Fruit fly (Drosophila melanogaster) whole organism, embryonic: ENCODE results near the gene CG10132.

ENCODE experiments used
- ATbp ChIP-seq: fragments of 200-800 bp; sonication (Bioruptor generic); optimal IDR thresholded peaks from 2 replicates; lab custom pipeline; 2017; ENCODE audit warnings: missing biosample characterization, mild to moderate bottlenecking, missing genetic modification characterization, missing genetic modification reagents
- Adf1 ChIP-seq: fragments of 200-800 bp; sonication (Bioruptor generic); IDR thresholded peaks from 2 replicates; pipeline ENCODE4 v1.3.6; 2022; ENCODE audit warnings: missing biosample characterization, missing genetic modification characterization
- BtbVII ChIP-seq: fragments of 200-800 bp; sonication (Bioruptor generic); optimal IDR thresholded peaks from 3 replicates; lab custom pipeline; 2017; ENCODE audit warnings: missing biosample characterization, mild to moderate bottlenecking, missing genetic modification characterization
- CG10267 ChIP-seq: fragments of 200-800 bp; sonication (Bioruptor generic); optimal IDR thresholded peaks from 2 replicates; lab custom pipeline; 2018; ENCODE audit warnings: missing biosample characterization, mild to moderate bottlenecking, missing genetic modification characterization, moderate library complexity
- CG10543 ChIP-seq: fragments of 200-800 bp; sonication (Bioruptor generic); optimal IDR thresholded peaks from 3 replicates; lab custom pipeline; 2017; ENCODE audit warnings: missing biosample characterization, mild to moderate bottlenecking, missing genetic modification characterization, moderate library complexity
- CG10979 ChIP-seq: fragments of 200-800 bp; sonication (Bioruptor generic); optimal IDR thresholded peaks from 2 replicates; lab custom pipeline; 2018; ENCODE audit warnings: missing biosample characterization, mild to moderate bottlenecking, missing genetic modification characterization, moderate library complexity
- CG11247 ChIP-seq: fragments of 200-800 bp; sonication (Bioruptor generic); IDR thresholded peaks from 2 replicates; pipeline ENCODE4 v1.3.6; 2022; ENCODE audit warnings: missing biosample characterization, missing genetic modification characterization
- CG12744 ChIP-seq: fragments of 200-800 bp; sonication (Bioruptor generic); optimal IDR thresholded peaks from 2 replicates; lab custom pipeline; 2016; ENCODE audit warnings: missing biosample characterization, missing genetic modification characterization
- CG1603 ChIP-seq: fragments of 200-800 bp; sonication (Bioruptor generic); optimal IDR thresholded peaks from 2 replicates; lab custom pipeline; 2019; ENCODE audit warnings: missing biosample characterization, mild to moderate bottlenecking, missing genetic modification characterization, moderate library complexity
- CG1647 ChIP-seq: fragments of 200-800 bp; sonication (Bioruptor generic); optimal IDR thresholded peaks from 3 replicates; lab custom pipeline; 2016; ENCODE audit warnings: missing biosample characterization, missing genetic modification characterization
- CG16815 ChIP-seq: fragments of 200-800 bp; sonication (Bioruptor generic); optimal IDR thresholded peaks from 3 replicates; lab custom pipeline; 2017; ENCODE audit warnings: missing biosample characterization, mild to moderate bottlenecking, missing genetic modification characterization
- CG2875 ChIP-seq: fragments of 200-800 bp; sonication (Bioruptor generic); optimal IDR thresholded peaks from 2 replicates; lab custom pipeline; 2017; ENCODE audit warnings: missing biosample characterization, mild to moderate bottlenecking, missing genetic modification characterization, missing genetic modification reagents
- CG3065 ChIP-seq: fragments of 200-800 bp; sonication (Bioruptor generic); optimal IDR thresholded peaks from 2 replicates; lab custom pipeline; 2016; ENCODE audit warnings: missing biosample characterization, missing genetic modification characterization
- CG31224 ChIP-seq: fragments of 200-800 bp; sonication (Bioruptor generic); IDR thresholded peaks from 2 replicates; pipeline ENCODE4 v1.3.6; 2022; ENCODE audit warnings: missing biosample characterization, missing genetic modification characterization
- CG3163 ChIP-seq: fragments of 200-800 bp; sonication (Bioruptor generic); optimal IDR thresholded peaks from 3 replicates; lab custom pipeline; 2016; ENCODE audit warnings: missing biosample characterization, missing genetic modification characterization
- CG3281 ChIP-seq: fragments of 200-800 bp; sonication (Bioruptor generic); optimal IDR thresholded peaks from 3 replicates; lab custom pipeline; 2017; ENCODE audit warnings: missing biosample characterization, mild to moderate bottlenecking, missing genetic modification characterization
- CG4282 ChIP-seq: fragments of 200-800 bp; sonication (Bioruptor generic); optimal IDR thresholded peaks from 2 replicates; lab custom pipeline; 2016; ENCODE audit warnings: missing biosample characterization, missing genetic modification characterization
- CG6813 ChIP-seq: fragments of 200-800 bp; sonication (Bioruptor generic); optimal IDR thresholded peaks from 2 replicates; lab custom pipeline; 2017; ENCODE audit warnings: missing biosample characterization, missing genetic modification characterization, mild to moderate bottlenecking, moderate library complexity, missing genetic modification reagents
- CG6854 ChIP-seq: fragments of 200-800 bp; sonication (Bioruptor generic); optimal IDR thresholded peaks from 3 replicates; lab custom pipeline; 2017; ENCODE audit warnings: missing biosample characterization, mild to moderate bottlenecking, missing genetic modification characterization
- CG8089 ChIP-seq: fragments of 200-800 bp; sonication (Bioruptor generic); optimal IDR thresholded peaks from 3 replicates; lab custom pipeline; 2016; ENCODE audit warnings: missing biosample characterization, missing genetic modification characterization
- CG8359 ChIP-seq: fragments of 200-800 bp; sonication (Bioruptor generic); optimal IDR thresholded peaks from 2 replicates; lab custom pipeline; 2017; ENCODE audit warnings: missing biosample characterization, mild to moderate bottlenecking, missing genetic modification characterization, borderline replicate concordance
- CG8944 ChIP-seq: fragments of 200-800 bp; sonication (Bioruptor generic); optimal IDR thresholded peaks from 3 replicates; lab custom pipeline; 2016; ENCODE audit warnings: missing biosample characterization, missing genetic modification characterization
- CkIIα-i1 ChIP-seq: fragments of 200-800 bp; sonication (Bioruptor generic); IDR thresholded peaks from 2 replicates; pipeline ENCODE4 v1.3.6; 2022; ENCODE audit warnings: missing biosample characterization, missing genetic modification characterization
- CrebB ChIP-seq: fragments of 200-800 bp; sonication (Bioruptor generic); optimal IDR thresholded peaks from 3 replicates; lab custom pipeline; 2018; ENCODE audit warnings: missing biosample characterization, mild to moderate bottlenecking, missing genetic modification characterization
- Dad ChIP-seq: fragments of 200-800 bp; sonication (Bioruptor generic); optimal IDR thresholded peaks from 3 replicates; lab custom pipeline; 2016; ENCODE audit warnings: missing biosample characterization, missing genetic modification characterization
- Dip3 ChIP-seq: fragments of 200-800 bp; sonication (Bioruptor generic); optimal IDR thresholded peaks from 3 replicates; lab custom pipeline; 2016; ENCODE audit warnings: missing biosample characterization, missing genetic modification characterization
- Doc3 ChIP-seq: fragments of 200-800 bp; sonication (Bioruptor generic); IDR thresholded peaks from 3 replicates; pipeline ENCODE4 v1.3.6; 2022; ENCODE audit warnings: missing biosample characterization, missing genetic modification characterization; ENCODE audit not compliant: partially characterized antibody
- Drgx ChIP-seq: fragments of 200-800 bp; sonication (Bioruptor generic); IDR thresholded peaks from 2 replicates; pipeline ENCODE4 v1.3.6; 2022; ENCODE audit warnings: missing biosample characterization, missing genetic modification characterization
- E2f2 ChIP-seq: fragments of 200-800 bp; sonication (Bioruptor generic); IDR thresholded peaks from 2 replicates; pipeline ENCODE4 v1.3.6; 2022; ENCODE audit warnings: missing biosample characterization, missing genetic modification characterization
- Fer1 ChIP-seq: fragments of 200-800 bp; sonication (Bioruptor generic); optimal IDR thresholded peaks from 2 replicates; lab custom pipeline; 2017; ENCODE audit warnings: missing biosample characterization, mild to moderate bottlenecking, missing genetic modification characterization
- GATAe ChIP-seq: fragments of 200-800 bp; sonication (Bioruptor generic); conservative IDR thresholded peaks from 2 replicates; pipeline ENCODE4 v1.3.6; 2022; ENCODE audit warnings: missing biosample characterization, missing genetic modification characterization
- HmgD ChIP-seq: fragments of 200-800 bp; sonication (Bioruptor generic); optimal IDR thresholded peaks from 3 replicates; lab custom pipeline; 2016; ENCODE audit warnings: missing biosample characterization, missing genetic modification characterization
- Lhr ChIP-seq: fragments of 200-800 bp; sonication (Bioruptor generic); optimal IDR thresholded peaks from 3 replicates; lab custom pipeline; 2017; ENCODE audit warnings: mild to moderate bottlenecking, missing biosample characterization, missing genetic modification reagents, missing genetic modification characterization
- NC2α ChIP-seq: fragments of 200-800 bp; sonication (Bioruptor generic); optimal IDR thresholded peaks from 2 replicates; lab custom pipeline; 2016; ENCODE audit warnings: missing biosample characterization, missing genetic modification characterization
- Ptx1 ChIP-seq: fragments of 200-800 bp; sonication (Bioruptor generic); IDR thresholded peaks from 2 replicates; pipeline ENCODE4 v1.3.6; 2022; ENCODE audit warnings: missing biosample characterization, missing genetic modification characterization
- Rfx ChIP-seq: fragments of 200-800 bp; sonication (Bioruptor generic); IDR thresholded peaks from 2 replicates; pipeline ENCODE4 v1.3.6; 2022; ENCODE audit warnings: missing biosample characterization, missing genetic modification characterization
- az2 ChIP-seq: fragments of 200-800 bp; sonication (Bioruptor generic); optimal IDR thresholded peaks from 3 replicates; lab custom pipeline; 2016; ENCODE audit warnings: missing biosample characterization, missing genetic modification characterization
- caup ChIP-seq: fragments of 200-800 bp; sonication (Bioruptor generic); optimal IDR thresholded peaks from 3 replicates; lab custom pipeline; 2017; ENCODE audit warnings: missing biosample characterization, mild to moderate bottlenecking, missing genetic modification characterization, moderate library complexity; ENCODE audit not compliant: severe bottlenecking
- cg ChIP-seq: fragments of 200-800 bp; sonication (Bioruptor generic); optimal IDR thresholded peaks from 3 replicates; lab custom pipeline; 2019; ENCODE audit warnings: missing biosample characterization, mild to moderate bottlenecking, missing genetic modification characterization, moderate library complexity
- dati ChIP-seq: fragments of 200-800 bp; sonication (Bioruptor generic); IDR thresholded peaks from 2 replicates; pipeline ENCODE4 v1.3.6; 2022; ENCODE audit warnings: missing biosample characterization, missing genetic modification characterization
- dm ChIP-seq: fragments of 200-800 bp; sonication (Bioruptor generic); optimal IDR thresholded peaks from 3 replicates; lab custom pipeline; 2016; ENCODE audit warnings: missing biosample characterization, missing genetic modification characterization
- ems ChIP-seq: fragments of 200-800 bp; sonication (Bioruptor generic); optimal IDR thresholded peaks from 3 replicates; lab custom pipeline; 2016; ENCODE audit warnings: missing biosample characterization, missing genetic modification characterization
- esg ChIP-seq: fragments of 200-800 bp; sonication (Bioruptor generic); conservative IDR thresholded peaks from 2 replicates; pipeline ENCODE4 v1.3.6; 2022; ENCODE audit warnings: missing biosample characterization, missing genetic modification characterization
- fd102C ChIP-seq: fragments of 200-800 bp; sonication (Bioruptor generic); optimal IDR thresholded peaks from 2 replicates; lab custom pipeline; 2018; ENCODE audit warnings: missing biosample characterization, mild to moderate bottlenecking, missing genetic modification characterization, moderate library complexity
- gce ChIP-seq: fragments of 200-800 bp; sonication (Bioruptor generic); IDR thresholded peaks from 3 replicates; pipeline ENCODE4 v1.3.6; 2022; ENCODE audit warnings: missing biosample characterization, missing genetic modification characterization
- nerfin-1 ChIP-seq: fragments of 200-800 bp; sonication (Bioruptor generic); optimal IDR thresholded peaks from 3 replicates; lab custom pipeline; 2019; ENCODE audit warnings: missing biosample characterization, mild to moderate bottlenecking, missing genetic modification characterization, moderate library complexity
- pita ChIP-seq: fragments of 200-800 bp; sonication (Bioruptor generic); optimal IDR thresholded peaks from 2 replicates; lab custom pipeline; 2017; ENCODE audit warnings: missing biosample characterization, mild to moderate bottlenecking, missing genetic modification characterization
- run ChIP-seq: fragments of 200-800 bp; sonication (Bioruptor generic); optimal IDR thresholded peaks from 3 replicates; lab custom pipeline; 2018; ENCODE audit warnings: missing biosample characterization, mild to moderate bottlenecking, missing genetic modification characterization
- sc ChIP-seq, 3 experiments: fragments of >200 bp in 2 of 3; fragments of 200-800 bp in 1 of 3; sonication (Bioruptor generic) in 1 of 3; optimal IDR thresholded peaks; 2 replicates in 2 of 3; 3 replicates in 1 of 3; lab custom pipeline; 2017; ENCODE audit warnings: mild to moderate bottlenecking in 1 of 3, missing biosample characterization in 1 of 3, missing genetic modification characterization in 1 of 3, missing genetic modification reagents in 1 of 3
- sob ChIP-seq: fragments of 200-800 bp; sonication (Bioruptor generic); IDR thresholded peaks from 2 replicates; pipeline ENCODE4 v1.3.6; 2022; ENCODE audit warnings: missing biosample characterization, missing genetic modification characterization
- zfh2 ChIP-seq: fragments of 200-800 bp; sonication (Bioruptor generic); optimal IDR thresholded peaks from 2 replicates; lab custom pipeline; 2016; ENCODE audit warnings: missing biosample characterization, missing genetic modification characterization

The CG10132 gene

DNA sequence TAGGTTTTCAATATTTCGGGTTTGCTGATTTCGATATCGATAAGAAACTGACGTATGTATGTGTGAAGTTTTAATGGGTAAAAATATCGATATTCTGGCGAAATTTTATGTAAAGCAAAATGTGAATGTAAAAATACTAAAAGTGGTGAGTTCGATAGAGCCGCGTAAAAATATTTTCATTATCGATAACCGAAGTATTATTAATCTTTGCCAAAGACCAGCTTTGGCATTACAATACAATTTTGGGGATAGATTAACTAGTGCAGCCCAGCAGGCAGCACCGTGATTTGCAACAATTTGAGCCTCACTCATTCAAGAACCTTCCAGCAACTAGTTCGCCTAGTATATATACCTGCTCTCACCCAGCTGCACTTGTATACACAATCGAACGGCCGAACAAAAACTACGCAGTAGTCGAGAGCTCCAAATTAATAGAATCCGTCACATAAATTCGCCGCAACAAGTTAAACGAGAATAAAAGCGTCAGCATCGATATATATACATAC lies 23.7 kb downstream of the CG10132 start (continued):
- TF ChIP-seq CG1603 (tag; lab: Kevin White, UChicago) (peak; percentile 69), BtbVII (peak; percentile 18), zfh2 (GFP tag; lab: Kevin White, UChicago) (no peak), CrebB (tag; lab: Kevin White, UChicago) (no peak), CG3065 (GFP tag; lab: Kevin White, UChicago) (no peak), Lhr (GFP tag; lab: Kevin White, UChicago) (no peak), Adf1 (GFP tag; lab: Robert Waterston, UW) (no peak), CG16815 (no peak), CG8089 (no peak), CG31224 (GFP tag; lab: Robert Waterston, UW) (no peak), CG3281 (GFP tag; lab: Kevin White, UChicago) (no peak), NC2α (no peak), E2f2 (GFP tag; lab: Robert Waterston, UW) (peak; percentile 67), CG10979 (tag; lab: Kevin White, UChicago) (no peak), HmgD (GFP tag; lab: Kevin White, UChicago) (peak; percentile 38), CkIIα-i1 (GFP tag; lab: Robert Waterston, UW) (no peak), CG6813 (GFP tag; lab: Kevin White, UChicago) (no peak), CG8944 (GFP tag; lab: Kevin White, UChicago) (no peak), Rfx (GFP tag; lab: Robert Waterston, UW) (0 out of 2 replicates have a peak, but pooled peaks have one; percentile 7), CG6854 (GFP tag; lab: Kevin White, UChicago) (no peak), CG3163 (no peak), GATAe (no peak), ATbp (GFP tag; lab: Kevin White, UChicago) (no peak), gce (GFP tag; lab: Robert Waterston, UW) (no peak), esg (GFP tag; lab: Robert Waterston, UW) (no peak), dm (GFP tag; lab: Kevin White, UChicago) (peak; percentile 1), Fer1 (GFP tag; lab: Kevin White, UChicago) (peak; percentile 26), dati (GFP tag; lab: Robert Waterston, UW) (no peak), CG11247 (GFP tag; lab: Robert Waterston, UW) (no peak), ems (no peak), fd102C (GFP tag; lab: Kevin White, UChicago) (no peak), sob (GFP tag; lab: Robert Waterston, UW) (no peak), az2 (GFP tag; lab: Kevin White, UChicago) (no peak), CG4282 (GFP tag; lab: Kevin White, UChicago) (no peak), CG8359 (GFP tag; lab: Kevin White, UChicago) (no peak), Ptx1 (GFP tag; lab: Robert Waterston, UW) (no peak), Dip3 (GFP tag; lab: Kevin White, UChicago) (no peak), run (tag; lab: Kevin White, UChicago) (no peak), nerfin-1 (peak; percentile 63), cg (GFP tag; lab: Kevin White, UChicago) (peak; percentile 72), Doc3 (GFP tag; lab: Robert Waterston, UW) (peak; percentile 85), CG12744 (GFP tag; lab: Kevin White, UChicago) (no peak), sc (optimal IDR thresholded peaks at IDR 0.05; lab: Kevin White, UChicago) (no peak), sc (GFP tag; optimal IDR thresholded peaks at IDR 0.05; lab: Kevin White, UChicago) (no peak), caup (GFP tag; lab: Kevin White, UChicago) (no peak), Dad (GFP tag; lab: Kevin White, UChicago) (no peak), CG10543 (GFP tag; lab: Kevin White, UChicago) (no peak), pita (GFP tag; lab: Kevin White, UChicago) (no peak), CG1647 (GFP tag; lab: Kevin White, UChicago) (no peak), CG10267 (tag; lab: Kevin White, UChicago) (peak; percentile 46), CG2875 (no peak), Drgx (GFP tag; lab: Robert Waterston, UW) (no peak)
